Worm (Caenorhabditis elegans): ENCODE data around the gene ccdc-149.

The ccdc-149 gene

DNA sequence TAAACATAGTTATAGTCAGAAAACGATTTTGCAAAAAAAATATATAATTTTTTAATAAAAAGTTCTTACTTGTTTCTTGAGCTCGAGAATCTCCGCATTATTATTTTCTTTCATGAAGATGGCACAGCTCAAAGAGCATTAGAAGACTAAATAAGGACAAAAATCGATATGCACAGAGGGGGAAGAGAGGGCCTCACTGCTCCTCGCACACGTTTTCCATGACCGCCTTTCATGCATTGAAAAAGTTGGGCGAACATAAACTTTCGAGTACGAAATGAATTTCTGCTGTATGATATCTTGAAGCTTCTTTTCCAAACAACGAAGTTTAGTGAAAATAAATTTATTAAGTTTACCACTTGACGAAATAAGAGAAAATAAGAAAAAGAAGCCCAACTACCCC is at the start of gene ccdc-149:
TSS of gene ccdc-149 (minus strand) at position 221 of the 400 bp plus-strand sequence.
- TF ChIP-seq B0310.2 (tag; optimal IDR thresholded peaks at IDR 0.05) (no peak), hnd-1 (tag; optimal IDR thresholded peaks at IDR 0.05) (no peak), ceh-36 (tag; optimal IDR thresholded peaks at IDR 0.05) (no peak), ets-7 (tag; optimal IDR thresholded peaks at IDR 0.05) (no peak), scrt-1 (GFP tag; IDR thresholded peaks at IDR 0.05) (no peak), pes-1 (GFP tag; IDR thresholded peaks at IDR 0.05) (no peak), tra-4 (tag; optimal IDR thresholded peaks at IDR 0.05) (no peak), tbx-11 (GFP tag; IDR thresholded peaks at IDR 0.05) (no peak), tbx-37 (GFP tag; conservative IDR thresholded peaks at IDR 0.05) (no peak), sea-1 (GFP tag; conservative IDR thresholded peaks at IDR 0.05) (no peak), flt-1 (GFP tag; IDR thresholded peaks at IDR 0.05) (no peak), aly-1 (tag; optimal IDR thresholded peaks at IDR 0.05) (no peak), hmbx-1 (tag; optimal IDR thresholded peaks at IDR 0.05) (no peak)

DNA sequence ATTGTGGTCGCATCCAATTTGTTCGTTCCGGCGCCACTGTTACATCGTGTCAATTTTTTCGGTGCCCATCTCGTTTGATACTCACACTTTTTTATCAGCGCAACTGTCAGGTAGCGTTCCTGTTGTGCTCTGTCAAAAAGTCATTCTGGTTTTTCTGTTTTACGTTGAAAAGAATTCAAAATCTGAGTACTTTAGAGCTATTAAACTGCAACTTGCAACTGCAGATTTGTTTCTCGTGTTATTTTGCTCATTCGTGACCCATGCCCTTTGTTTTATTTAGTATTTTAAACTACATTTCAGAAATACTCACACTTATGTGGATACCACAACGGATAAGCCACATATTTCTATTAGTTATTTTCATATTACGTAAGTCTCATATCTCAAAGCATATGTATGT is 49.4 kb upstream of the ccdc-149 start, which contains the start of gene lev-8:
TSS of gene lev-8 (plus strand) at position 301 of the 400 bp plus-strand sequence.
- TF ChIP-seq hmg-4 (GFP tag; optimal IDR thresholded peaks at IDR 0.05): no peak
- TF ChIP-seq ceh-36 (tag; optimal IDR thresholded peaks at IDR 0.05): no peak
- no peak for TF ChIP-seq F13C5.2 (tag; optimal IDR thresholded peaks at IDR 0.05)
- TF ChIP-seq ceh-13 (GFP tag; optimal IDR thresholded peaks at IDR 0.05): no peak

DNA sequence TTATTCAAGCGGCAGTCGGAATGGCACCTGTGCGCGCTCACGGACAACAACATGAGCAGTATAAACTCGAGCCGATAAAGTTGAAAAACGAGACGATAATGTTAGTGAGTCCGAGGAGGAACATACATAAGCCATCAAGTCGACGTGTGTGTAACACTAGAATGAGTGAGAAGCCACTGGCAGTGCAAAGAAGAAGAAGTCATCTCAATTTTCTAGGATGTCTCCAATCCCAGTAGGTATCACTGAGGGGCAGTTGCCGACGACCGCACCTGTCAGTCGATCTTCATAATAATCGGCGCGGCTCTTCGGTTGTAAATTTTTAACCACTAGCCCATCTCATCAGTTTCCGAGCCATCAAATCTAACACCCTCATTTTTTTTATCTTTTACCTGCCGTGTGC is 48.8 kb upstream of the ccdc-149 start:
- TF ChIP-seq hmg-4 (GFP tag; optimal IDR thresholded peaks at IDR 0.05): no peak
- TF ChIP-seq ets-7 (tag; optimal IDR thresholded peaks at IDR 0.05): no peak
- TF ChIP-seq flt-1 (GFP tag; IDR thresholded peaks at IDR 0.05): no peak
- TF ChIP-seq ama-1 (optimal IDR thresholded peaks at IDR 0.05): no peak
- no peak for TF ChIP-seq hnd-1 (tag; optimal IDR thresholded peaks at IDR 0.05)
- no peak for TF ChIP-seq hmbx-1 (tag; optimal IDR thresholded peaks at IDR 0.05)
- no peak for TF ChIP-seq tbx-11 (GFP tag; IDR thresholded peaks at IDR 0.05)

DNA sequence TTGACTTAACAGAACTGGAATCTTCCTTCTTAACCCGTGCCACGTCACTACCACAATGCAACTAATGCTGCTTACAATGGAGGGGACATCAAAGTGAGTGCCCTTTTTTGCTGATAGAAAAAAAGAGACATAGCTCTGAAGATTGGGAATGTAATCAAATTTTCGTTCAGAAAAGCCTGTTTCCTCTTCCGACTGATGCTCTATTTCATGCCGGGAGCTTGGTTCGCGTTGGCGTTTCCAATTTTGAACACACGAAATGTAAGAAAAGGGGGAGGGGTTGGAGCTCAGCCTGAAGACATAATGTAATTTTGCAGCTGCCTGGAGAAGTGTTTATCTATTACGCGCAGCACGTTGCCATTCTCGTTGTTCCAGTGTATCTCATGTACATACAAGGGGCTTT is 46.9 kb upstream of the ccdc-149 start:
- no peak for TF ChIP-seq hmbx-1 (tag; optimal IDR thresholded peaks at IDR 0.05)
- TF ChIP-seq sea-1 (GFP tag; conservative IDR thresholded peaks at IDR 0.05): no peak
- no peak for TF ChIP-seq hmg-4 (GFP tag; optimal IDR thresholded peaks at IDR 0.05)
- no peak for TF ChIP-seq aly-1 (tag; optimal IDR thresholded peaks at IDR 0.05)
- TF ChIP-seq pes-1 (GFP tag; IDR thresholded peaks at IDR 0.05): no peak

DNA sequence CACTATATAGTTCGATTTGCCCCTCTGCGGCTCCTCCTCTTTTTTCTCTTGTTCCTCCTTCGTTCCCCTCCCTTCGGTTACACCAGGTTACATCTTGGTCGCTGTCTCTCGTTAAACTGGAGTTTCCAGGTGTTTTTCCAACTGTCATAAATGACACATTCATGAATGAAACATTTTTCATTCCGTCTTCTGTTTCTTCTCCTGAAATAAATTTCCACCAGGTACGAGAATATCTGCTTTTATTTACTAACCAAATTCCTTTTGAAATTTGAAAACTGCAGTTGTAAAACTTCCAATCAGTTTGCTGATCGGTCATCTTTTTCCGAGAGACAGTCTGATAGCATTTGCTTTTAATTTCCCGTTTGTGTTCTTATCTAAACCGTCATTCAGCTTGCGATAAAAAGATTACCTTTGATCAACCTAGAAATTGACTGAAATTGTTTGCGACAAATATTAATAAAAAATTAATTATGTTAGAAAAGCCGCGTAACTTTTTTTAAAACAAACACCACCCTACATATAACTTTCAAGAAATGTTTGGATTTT is 45.0 kb upstream of the ccdc-149 start, which contains the start of gene C35C5.10:
TSS of gene C35C5.10 (plus strand) at position 51 of the 546 bp plus-strand sequence.
- TF ChIP-seq F13C5.2 (tag; optimal IDR thresholded peaks at IDR 0.05) (no peak), tbx-11 (GFP tag; IDR thresholded peaks at IDR 0.05) (no peak), hnd-1 (tag; optimal IDR thresholded peaks at IDR 0.05) (no peak), aly-1 (tag; optimal IDR thresholded peaks at IDR 0.05) (no peak), ets-7 (tag; optimal IDR thresholded peaks at IDR 0.05) (no peak), ama-1 (optimal IDR thresholded peaks at IDR 0.05) (no peak), ceh-13 (GFP tag; optimal IDR thresholded peaks at IDR 0.05) (no peak), ceh-36 (tag; optimal IDR thresholded peaks at IDR 0.05) (no peak), tra-4 (tag; optimal IDR thresholded peaks at IDR 0.05) (no peak), sea-1 (GFP tag; conservative IDR thresholded peaks at IDR 0.05) (no peak), flt-1 (GFP tag; IDR thresholded peaks at IDR 0.05) (no peak), hmbx-1 (tag; optimal IDR thresholded peaks at IDR 0.05) (no peak), scrt-1 (GFP tag; IDR thresholded peaks at IDR 0.05) (no peak), hmg-4 (GFP tag; optimal IDR thresholded peaks at IDR 0.05) (no peak), pes-1 (GFP tag; IDR thresholded peaks at IDR 0.05) (no peak), B0310.2 (tag; optimal IDR thresholded peaks at IDR 0.05) (no peak), tbx-37 (GFP tag; conservative IDR thresholded peaks at IDR 0.05) (no peak)

DNA sequence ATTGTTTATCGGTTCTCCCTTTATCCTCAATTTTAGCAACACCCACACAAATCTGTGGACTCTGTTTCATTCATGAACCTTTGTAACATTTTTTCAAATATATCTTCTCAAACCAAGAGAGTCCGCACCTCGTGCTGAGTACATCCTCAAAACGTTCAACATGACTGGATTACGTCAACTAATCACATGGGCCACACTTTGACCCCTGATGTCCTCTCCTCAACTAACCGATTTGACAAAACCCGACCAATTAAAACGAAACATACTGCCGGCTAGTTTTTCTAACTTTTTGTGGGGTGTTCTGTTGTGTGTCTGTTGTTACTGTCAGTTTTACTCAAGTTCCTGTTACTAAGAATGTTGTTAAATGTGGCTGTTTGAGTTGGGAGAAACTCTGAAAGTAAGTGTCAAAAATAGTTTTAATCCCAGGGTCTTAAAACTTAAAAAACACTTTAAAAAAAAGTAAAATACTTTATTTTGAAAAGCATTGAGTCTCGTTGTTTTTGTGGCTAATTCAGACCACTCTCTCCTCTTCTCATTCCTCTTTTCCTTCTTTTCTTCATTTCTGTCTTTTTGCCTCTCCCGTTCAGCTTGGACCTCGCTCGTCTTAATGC is 44.4 kb upstream of the ccdc-149 start:
- TF ChIP-seq ets-7 (tag; optimal IDR thresholded peaks at IDR 0.05) (no peak), F13C5.2 (tag; optimal IDR thresholded peaks at IDR 0.05) (no peak), scrt-1 (GFP tag; IDR thresholded peaks at IDR 0.05) (no peak), ama-1 (optimal IDR thresholded peaks at IDR 0.05) (no peak), tbx-37 (GFP tag; conservative IDR thresholded peaks at IDR 0.05) (no peak), sea-1 (GFP tag; conservative IDR thresholded peaks at IDR 0.05) (no peak), aly-1 (tag; optimal IDR thresholded peaks at IDR 0.05) (no peak), B0310.2 (tag; optimal IDR thresholded peaks at IDR 0.05) (no peak), ceh-36 (tag; optimal IDR thresholded peaks at IDR 0.05) (no peak)

DNA sequence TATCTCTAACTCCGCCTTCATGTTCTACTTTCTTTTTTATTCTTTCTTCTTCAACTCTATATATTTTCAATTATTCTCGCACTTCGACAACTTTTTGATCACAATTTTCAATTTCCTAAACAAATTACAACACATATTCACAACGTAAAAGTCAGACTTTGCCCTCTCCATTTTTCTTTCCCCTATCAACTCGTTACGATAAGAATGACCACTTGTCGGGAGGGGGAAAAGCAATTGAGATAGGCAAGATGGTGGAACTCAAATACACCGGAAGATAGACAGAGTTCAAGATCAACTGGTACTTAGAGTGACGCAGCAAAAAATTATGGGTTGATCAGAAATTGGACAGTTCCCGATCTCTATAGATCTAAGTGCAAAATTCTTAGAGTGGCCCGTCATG is 43.8 kb upstream of the ccdc-149 start:
- TF ChIP-seq flt-1 (GFP tag; IDR thresholded peaks at IDR 0.05) (no peak), ama-1 (optimal IDR thresholded peaks at IDR 0.05) (no peak)

DNA sequence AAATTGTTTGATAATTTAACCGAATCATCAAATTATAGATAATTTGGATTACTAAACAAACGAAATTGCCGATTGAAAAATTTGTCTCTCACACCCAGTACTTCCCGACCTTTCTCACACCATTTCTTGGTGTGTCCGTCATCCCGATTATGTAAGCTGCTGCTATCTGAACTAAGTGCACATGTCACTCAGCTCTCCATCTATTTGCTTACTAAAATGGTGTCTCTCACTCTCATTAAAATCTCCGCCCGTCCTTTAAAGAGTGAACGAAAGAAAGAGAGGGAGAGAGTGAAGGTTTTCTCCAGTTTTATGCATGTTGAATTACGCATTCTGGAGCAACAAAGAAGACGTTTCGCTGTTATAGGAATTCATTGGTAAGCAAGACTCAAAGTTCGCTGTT is 43.3 kb upstream of the ccdc-149 start:
- TF ChIP-seq aly-1 (tag; optimal IDR thresholded peaks at IDR 0.05) (no peak), ceh-36 (tag; optimal IDR thresholded peaks at IDR 0.05) (no peak), scrt-1 (GFP tag; IDR thresholded peaks at IDR 0.05) (no peak)

DNA sequence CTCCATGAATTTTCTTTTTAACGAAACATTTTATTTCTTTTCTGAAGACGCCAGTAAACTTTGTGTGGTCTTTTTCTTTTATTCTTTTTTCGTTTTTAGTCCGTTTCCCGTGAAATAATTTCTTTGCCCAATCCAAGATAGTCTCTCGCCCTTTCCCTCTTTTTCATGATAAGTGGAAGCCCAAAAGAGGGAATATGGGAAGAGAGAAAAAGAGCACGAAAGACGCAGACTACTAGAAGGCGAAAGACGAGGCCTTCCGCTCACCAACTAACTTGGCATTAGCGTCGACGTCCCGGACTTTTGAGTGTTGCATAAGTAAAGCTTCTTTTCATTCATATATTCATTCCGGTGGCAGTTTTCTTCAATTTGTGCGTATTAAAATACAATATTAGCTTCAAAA is 41.6 kb upstream of the ccdc-149 start:
- TF ChIP-seq hmbx-1 (tag; optimal IDR thresholded peaks at IDR 0.05): no peak
- no peak for TF ChIP-seq flt-1 (GFP tag; IDR thresholded peaks at IDR 0.05)
